Worm (Caenorhabditis elegans) whole organism, late embryonic: Measurements from ENCODE around the gene srx-12.

Source experiments
- C08G9.2 ChIP-seq: sonication (generic microtip); optimal IDR thresholded peaks from 2 replicates; lab custom pipeline; 2016; ENCODE audit warnings: mild to moderate bottlenecking, missing genetic modification characterization, moderate library complexity, missing compliant biosample characterization
- C38D4.7 ChIP-seq: fragments of 200-800 bp; sonication (Bioruptor generic); optimal IDR thresholded peaks from 2 replicates; lab custom pipeline; 2018; ENCODE audit warnings: mild to moderate bottlenecking, missing genetic modification characterization, moderate library complexity, missing compliant biosample characterization
- Y22D7AL.16 ChIP-seq: sonication (generic microtip); optimal IDR thresholded peaks from 2 replicates; lab custom pipeline; 2016; ENCODE audit warnings: missing genetic modification characterization, missing compliant biosample characterization
- ama-1 ChIP-seq: fragments of 150-350 bp; optimal IDR thresholded peaks from 2 replicates; lab custom pipeline; 2014
- ceh-14 ChIP-seq: sonication (generic microtip); optimal IDR thresholded peaks from 2 replicates; lab custom pipeline; 2016; ENCODE audit warnings: missing genotype, missing genetic modification characterization, missing compliant biosample characterization
- ceh-18 ChIP-seq: sonication (generic microtip); optimal IDR thresholded peaks from 2 replicates; lab custom pipeline; 2016; ENCODE audit warnings: missing genetic modification characterization, missing compliant biosample characterization
- ceh-19 ChIP-seq: fragments of 200-800 bp; sonication (Bioruptor generic); optimal IDR thresholded peaks from 2 replicates; lab custom pipeline; 2018; ENCODE audit warnings: mild to moderate bottlenecking, missing genetic modification characterization, missing compliant biosample characterization
- ceh-30 ChIP-seq: fragments of 150-350 bp; optimal IDR thresholded peaks from 2 replicates; lab custom pipeline; 2014; ENCODE audit warnings: missing biosample characterization, missing genetic modification characterization
- ceh-31 ChIP-seq: sonication (generic microtip); optimal IDR thresholded peaks from 2 replicates; lab custom pipeline; 2016; ENCODE audit warnings: missing genetic modification characterization, missing compliant biosample characterization
- ceh-48 ChIP-seq: sonication (generic microtip); optimal IDR thresholded peaks from 2 replicates; lab custom pipeline; 2016; ENCODE audit warnings: missing genetic modification characterization, inconsistent platforms, missing compliant biosample characterization
- che-1 ChIP-seq: sonication (generic microtip); optimal IDR thresholded peaks from 2 replicates; lab custom pipeline; 2016; ENCODE audit warnings: mild to moderate bottlenecking, missing genetic modification characterization, missing compliant biosample characterization
- elt-2 ChIP-seq: sonication (generic microtip); optimal IDR thresholded peaks from 2 replicates; lab custom pipeline; 2016; ENCODE audit warnings: missing genetic modification reagents, missing genetic modification characterization, missing compliant biosample characterization
- fax-1 ChIP-seq: sonication (generic microtip); optimal IDR thresholded peaks from 2 replicates; lab custom pipeline; 2016; ENCODE audit warnings: missing genotype, missing genetic modification characterization, missing compliant biosample characterization
- fkh-10 ChIP-seq: fragments of 150-350 bp; optimal IDR thresholded peaks from 2 replicates; lab custom pipeline; 2014; ENCODE audit warnings: missing biosample characterization, missing genetic modification reagents, missing genetic modification characterization
- hlh-13 ChIP-seq: fragments of 200-800 bp; sonication (Bioruptor generic); optimal IDR thresholded peaks from 2 replicates; lab custom pipeline; 2018; ENCODE audit warnings: mild to moderate bottlenecking, missing genetic modification characterization, missing compliant biosample characterization
- hlh-30 ChIP-seq: sonication (generic microtip); optimal IDR thresholded peaks from 2 replicates; lab custom pipeline; 2017; ENCODE audit warnings: antibody characterized with exemption, missing genetic modification characterization, missing compliant biosample characterization; ENCODE audit not compliant: insufficient read depth
- hlh-6 ChIP-seq: sonication (generic microtip); optimal IDR thresholded peaks from 2 replicates; lab custom pipeline; 2016; ENCODE audit warnings: missing genotype, missing genetic modification characterization, missing compliant biosample characterization
- lim-6 ChIP-seq: sonication (generic microtip); optimal IDR thresholded peaks from 2 replicates; lab custom pipeline; 2016; ENCODE audit warnings: missing genetic modification characterization, missing compliant biosample characterization
- madf-2 ChIP-seq: sonication (generic microtip); optimal IDR thresholded peaks from 2 replicates; lab custom pipeline; 2017; ENCODE audit warnings: missing genetic modification characterization, missing compliant biosample characterization
- nfya-1 ChIP-seq: sonication (generic microtip); optimal IDR thresholded peaks from 2 replicates; lab custom pipeline; 2017; ENCODE audit warnings: missing genetic modification characterization, mild to moderate bottlenecking, missing compliant biosample characterization, antibody characterized with exemption, moderate library complexity
- nhr-232 ChIP-seq: sonication (generic microtip); optimal IDR thresholded peaks from 2 replicates; lab custom pipeline; 2016; ENCODE audit warnings: missing genetic modification characterization, missing compliant biosample characterization
- npax-4 ChIP-seq: sonication (generic microtip); optimal IDR thresholded peaks from 2 replicates; lab custom pipeline; 2016; ENCODE audit warnings: missing genetic modification characterization, missing compliant biosample characterization
- pag-3 ChIP-seq: sonication (generic microtip); optimal IDR thresholded peaks from 2 replicates; lab custom pipeline; 2016; ENCODE audit warnings: missing compliant biosample characterization, missing genetic modification characterization, borderline replicate concordance
- pat-9 ChIP-seq: fragments of 200-800 bp; sonication (Bioruptor generic); optimal IDR thresholded peaks from 2 replicates; lab custom pipeline; 2018; ENCODE audit warnings: mild to moderate bottlenecking, missing genetic modification characterization, moderate library complexity, missing compliant biosample characterization
- pqm-1 ChIP-seq: sonication (generic microtip); optimal IDR thresholded peaks from 2 replicates; lab custom pipeline; 2016; ENCODE audit warnings: missing genetic modification characterization, missing compliant biosample characterization
- rnt-1 ChIP-seq: sonication (generic microtip); optimal IDR thresholded peaks from 2 replicates; lab custom pipeline; 2016; ENCODE audit warnings: missing genetic modification characterization, missing compliant biosample characterization
- sdc-2 ChIP-seq: sonication (generic microtip); optimal IDR thresholded peaks from 2 replicates; lab custom pipeline; 2016; ENCODE audit warnings: missing genotype, missing genetic modification characterization, missing compliant biosample characterization
- tbx-2 ChIP-seq: sonication (generic microtip); optimal IDR thresholded peaks from 2 replicates; lab custom pipeline; 2016; ENCODE audit warnings: missing genetic modification characterization, missing compliant biosample characterization
- ttx-3 ChIP-seq: sonication (generic microtip); optimal IDR thresholded peaks from 2 replicates; lab custom pipeline; 2016; ENCODE audit warnings: missing genetic modification reagents, missing genetic modification characterization, missing compliant biosample characterization
- unc-3 ChIP-seq, 2 experiments: fragments of 200-800 bp in 1 of 2; sonication (Bioruptor generic) in 1 of 2; sonication (generic microtip) in 1 of 2; conservative IDR thresholded peaks in 1 of 2; optimal IDR thresholded peaks in 1 of 2; 2 replicates each; pipeline versions ENCODE4 v1.3.6 to Lab custom; 2016 to 2022; ENCODE audit warnings: missing compliant biosample characterization in 2 of 2, missing genetic modification characterization in 2 of 2, missing genetic modification reagents in 1 of 2
- unc-55 ChIP-seq: sonication (generic microtip); optimal IDR thresholded peaks from 2 replicates; lab custom pipeline; 2017; ENCODE audit warnings: missing biosample characterization, missing genetic modification reagents, missing genetic modification characterization
- zip-5 ChIP-seq: sonication (generic microtip); optimal IDR thresholded peaks from 2 replicates; lab custom pipeline; 2016; ENCODE audit warnings: missing genetic modification characterization, missing compliant biosample characterization
- ztf-16 ChIP-seq: sonication (generic microtip); optimal IDR thresholded peaks from 2 replicates; lab custom pipeline; 2017; ENCODE audit warnings: missing genetic modification characterization, missing compliant biosample characterization

The srx-12 gene

DNA sequence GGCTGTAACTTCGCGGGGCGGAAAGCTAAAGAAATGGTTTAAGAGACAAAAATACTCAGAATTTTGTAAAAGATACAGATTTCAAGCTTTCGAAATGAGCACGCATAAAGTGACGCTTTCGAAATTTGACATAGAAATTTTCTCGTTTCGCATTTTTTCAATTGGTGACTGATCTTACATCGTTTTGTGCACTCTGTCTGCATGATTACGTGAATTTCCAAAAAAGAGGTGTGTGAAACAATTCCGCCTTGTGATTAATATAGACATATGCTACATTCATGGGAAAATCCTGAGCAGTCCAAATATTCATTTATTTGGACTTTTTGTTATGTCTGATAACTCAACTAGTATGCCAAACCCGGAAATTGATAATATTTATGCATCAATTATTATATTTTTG is at the start of gene srx-12:
srx-12 (plus strand) TSS at position 301 of the 400 bp plus-strand sequence.
- TF ChIP-seq ceh-14 (tag; lab: Kevin White, UChicago) (no peak), ttx-3 (no peak), ztf-16 (tag; lab: Kevin White, UChicago) (no peak), C38D4.7 (GFP tag; lab: Kevin White, UChicago) (no peak), sdc-2 (tag; lab: Kevin White, UChicago) (no peak), rnt-1 (tag; lab: Kevin White, UChicago) (no peak), ceh-18 (no peak), C08G9.2 (tag; lab: Kevin White, UChicago) (no peak), zip-5 (tag; lab: Kevin White, UChicago) (no peak), unc-55 (GFP tag; lab: Kevin White, UChicago) (no peak), Y22D7AL.16 (no peak), pqm-1 (tag; lab: Kevin White, UChicago) (no peak), unc-3 (GFP tag; conservative IDR thresholded peaks at IDR 0.05; lab: Robert Waterston, UW) (no peak), unc-3 (tag; optimal IDR thresholded peaks at IDR 0.05; lab: Kevin White, UChicago) (no peak)

DNA sequence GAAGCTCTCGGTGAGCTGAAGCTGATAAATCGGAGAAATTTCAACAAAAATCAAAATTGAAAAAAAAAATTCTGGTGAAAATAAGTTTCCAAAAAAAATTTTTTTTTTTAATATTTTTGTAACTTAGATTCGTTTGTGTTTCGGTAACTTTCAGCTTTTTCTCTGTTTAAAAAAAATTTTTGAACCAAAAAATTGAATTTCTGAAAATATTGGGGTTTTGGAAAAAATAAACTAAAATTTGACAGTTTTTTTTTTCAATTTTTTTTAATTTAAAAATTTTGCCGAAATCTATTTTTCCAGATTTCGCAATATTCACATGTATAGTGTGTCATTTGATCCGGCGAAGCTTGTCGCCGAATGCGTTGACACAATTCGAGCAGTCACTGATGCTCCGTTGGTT is 46.9 kb upstream of the srx-12 start, which contains the start of gene Y55F3AM.5:
Y55F3AM.5 (plus strand) TSS at position 301 of the 400 bp plus-strand sequence.
- no peak for TF ChIP-seq ceh-31
- no peak for TF ChIP-seq unc-3 (GFP tag; conservative IDR thresholded peaks at IDR 0.05; lab: Robert Waterston, UW)
- TF ChIP-seq unc-3 (tag; optimal IDR thresholded peaks at IDR 0.05; lab: Kevin White, UChicago) = no peak

DNA sequence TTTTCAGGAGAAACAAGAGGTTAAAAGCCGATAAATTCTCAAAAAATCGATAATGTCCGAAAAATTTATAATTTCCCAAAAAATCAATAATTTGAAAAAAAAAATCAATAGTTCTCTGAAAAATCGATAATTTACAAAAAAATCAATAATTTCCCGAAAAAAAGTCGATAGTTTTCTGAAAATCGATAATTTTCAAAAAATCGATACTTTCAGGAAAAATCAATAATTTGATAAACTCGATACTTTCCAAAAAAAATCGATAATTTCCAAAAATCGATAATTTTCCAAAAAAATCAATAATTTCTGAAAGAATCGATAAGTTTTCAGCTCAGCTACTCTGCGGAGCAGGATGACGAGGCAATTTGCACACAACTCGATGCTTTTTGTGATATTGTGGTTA is 46.1 kb upstream of the srx-12 start:
- peak; percentile 91 for TF ChIP-seq ceh-48
- no peak for TF ChIP-seq pat-9

DNA sequence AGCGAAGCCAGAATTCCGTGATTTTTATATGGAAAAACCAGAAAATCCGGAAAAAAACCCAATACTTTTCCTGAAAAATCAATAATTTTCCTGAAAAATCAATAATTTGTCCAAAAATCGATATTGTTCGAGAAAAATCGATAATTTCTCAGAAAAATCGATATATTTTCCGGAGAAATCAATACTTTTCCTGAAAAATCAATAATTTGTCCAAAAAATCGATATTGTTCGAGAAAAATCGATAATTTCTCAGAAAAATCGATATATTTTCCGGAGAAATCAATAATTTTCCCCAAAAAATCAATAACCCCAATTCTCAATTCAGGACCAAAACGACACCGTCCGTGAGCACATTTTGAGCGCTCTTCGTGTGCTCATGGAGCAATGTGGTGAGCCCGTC is 45.3 kb upstream of the srx-12 start:
- TF ChIP-seq fkh-10 (no peak), nhr-232 (tag; lab: Kevin White, UChicago) (no peak), ama-1 (no peak), ceh-18 (no peak), ceh-48 (peak; percentile 91), unc-55 (GFP tag; lab: Kevin White, UChicago) (no peak)

DNA sequence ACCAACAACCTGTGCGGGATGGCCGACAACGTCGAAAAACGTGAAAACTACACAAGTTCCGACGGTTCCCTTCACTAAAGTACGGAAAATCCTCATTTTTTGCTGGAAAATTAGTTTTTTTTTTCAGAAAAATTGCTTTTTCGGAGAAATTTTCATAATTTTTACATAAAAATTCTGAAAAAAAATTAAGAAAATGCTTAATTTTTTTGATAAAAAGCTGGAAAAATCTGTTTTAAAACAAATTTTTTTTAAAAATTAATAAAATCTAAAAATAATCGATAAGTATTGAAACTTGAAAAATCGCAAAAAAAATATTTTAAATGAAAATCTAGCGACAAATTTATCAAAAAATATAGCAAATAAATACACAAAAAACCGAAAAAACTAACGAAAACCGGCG is 40.0 kb upstream of the srx-12 start, which contains the start of gene immp-2:
immp-2 (minus strand) TSS at position 101 of the 400 bp plus-strand sequence.
- TF ChIP-seq hlh-13 (GFP tag; lab: Kevin White, UChicago) (no peak), hlh-6 (tag; lab: Kevin White, UChicago) (no peak), elt-2 (no peak), ceh-19 (no peak), che-1 (tag; lab: Kevin White, UChicago) (no peak), lim-6 (tag; lab: Kevin White, UChicago) (no peak), sdc-2 (tag; lab: Kevin White, UChicago) (no peak), ttx-3 (no peak), pag-3 (tag; lab: Kevin White, UChicago) (no peak), fax-1 (tag; lab: Kevin White, UChicago) (no peak)

DNA sequence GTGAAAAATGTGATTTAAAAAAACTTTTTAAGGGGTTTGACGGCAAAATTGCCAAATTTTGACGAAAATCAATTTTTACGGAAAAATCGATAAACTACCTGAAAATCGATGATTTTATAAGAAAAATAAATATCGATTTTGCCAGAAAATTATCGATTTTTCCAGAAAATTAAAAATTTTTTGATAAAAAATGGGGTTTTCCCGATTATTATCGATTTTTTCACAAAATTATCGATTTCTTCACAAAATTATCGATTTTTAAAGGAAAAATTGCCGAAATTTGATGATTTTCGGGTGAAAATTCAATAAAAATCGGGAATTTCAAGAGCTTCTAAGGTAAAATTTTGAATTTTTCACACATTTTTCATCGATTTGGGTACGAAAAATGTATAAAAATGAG is 39.1 kb upstream of the srx-12 start:
- TF ChIP-seq ceh-48 (peak; percentile 47), madf-2 (tag; lab: Kevin White, UChicago) (no peak)
- TF ChIP-seq, all 69 proteins: peak for 1

DNA sequence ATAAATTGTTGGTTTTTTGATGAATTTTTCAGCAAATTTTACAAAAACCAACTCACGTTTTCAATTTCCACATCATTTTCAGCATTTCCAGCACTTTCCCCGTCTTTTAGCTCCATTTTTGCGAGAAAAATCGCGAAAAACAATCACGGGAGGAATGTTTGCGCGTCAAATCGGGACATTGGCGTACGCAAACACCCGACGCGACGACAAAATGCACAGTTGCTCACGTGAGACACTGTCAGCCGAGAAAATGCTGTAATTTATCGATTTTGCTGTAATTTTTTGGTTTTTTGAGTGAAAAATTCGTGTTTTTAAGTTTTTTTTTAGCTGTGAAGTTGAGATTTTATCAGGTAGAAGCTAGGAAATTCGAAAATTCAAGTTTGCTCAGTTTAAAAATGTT is 36.2 kb upstream of the srx-12 start, which contains the start of gene Y55F3AM.9:
Y55F3AM.9 (minus strand) TSS at position 189 of the 400 bp plus-strand sequence.
- TF ChIP-seq ceh-48 (peak; percentile 46), ttx-3 (no peak), tbx-2 (peak; percentile 1), nfya-1 (peak; percentile 30), hlh-30 (peak; percentile 92), npax-4 (tag; lab: Kevin White, UChicago) (no peak), ceh-30 (tag; lab: Kevin White, UChicago) (peak; percentile 46)
